Worm (Caenorhabditis elegans): Measurements from ENCODE around the gene F32H5.1.

F32H5.1 gene

DNA sequence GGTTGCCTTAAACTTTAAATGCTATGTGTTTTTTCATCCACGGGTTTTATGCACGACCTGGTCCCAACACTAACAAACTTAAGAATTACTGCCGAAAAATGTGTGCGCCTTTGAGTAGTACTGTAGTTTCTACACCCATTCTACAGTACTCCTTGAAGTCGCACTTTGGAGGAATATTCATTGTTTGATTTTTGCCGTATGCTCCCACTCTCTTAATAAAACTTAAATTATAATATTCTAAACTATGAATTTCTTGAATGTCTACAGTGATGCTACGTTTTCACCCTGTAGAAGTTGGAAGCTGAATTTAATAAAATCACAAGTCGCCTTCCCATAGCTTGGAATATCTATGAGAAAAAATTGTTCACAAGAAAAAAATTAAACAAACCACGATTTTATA lies 48.0 kb downstream of the F32H5.1 start:
- no peak for TF ChIP-seq unc-62 (GFP tag; optimal IDR thresholded peaks at IDR 0.05)

DNA sequence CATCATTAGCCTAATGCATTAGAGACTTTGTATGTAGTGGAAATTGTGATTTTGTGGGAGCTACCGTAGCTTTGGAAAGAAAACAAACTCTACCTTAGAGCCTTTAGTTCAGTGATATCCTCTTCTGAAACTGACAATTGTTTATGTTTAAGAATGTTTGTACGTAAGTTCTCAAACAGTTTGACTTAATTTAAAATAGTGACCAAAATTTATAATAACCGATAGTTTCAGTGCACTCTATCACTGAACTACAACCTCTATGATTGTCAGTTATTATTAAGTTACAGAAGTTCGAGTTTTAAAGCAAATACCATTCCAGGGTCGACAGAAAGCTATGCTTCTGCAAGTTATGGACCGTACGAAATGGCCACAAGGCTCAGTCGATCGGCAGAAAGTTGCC lies 49.2 kb downstream of the F32H5.1 start, which contains the start of gene C50B6.1:
C50B6.1 (plus strand) TSS at position 301 of the 400 bp plus-strand sequence.
- no peak for TF ChIP-seq unc-62 (GFP tag; optimal IDR thresholded peaks at IDR 0.05)

All from whole organism, dauer.